Fruit fly (Drosophila melanogaster) whole organism, pupa: ENCODE results near the gene jumu.

ENCODE experiments used
- CG12605 ChIP-seq: fragments of 200-800 bp; sonication (Bioruptor generic); IDR thresholded peaks from 2 replicates; pipeline ENCODE4 v1.3.6; 2022; ENCODE audit warnings: missing biosample characterization, missing genetic modification characterization
- CG13204 ChIP-seq: fragments of 200-800 bp; sonication (Bioruptor generic); optimal IDR thresholded peaks from 2 replicates; lab custom pipeline; 2018; ENCODE audit warnings: missing biosample characterization, mild to moderate bottlenecking, missing genetic modification characterization, moderate library complexity
- CG15710 ChIP-seq: fragments of 200-800 bp; sonication (Bioruptor generic); optimal IDR thresholded peaks from 2 replicates; lab custom pipeline; 2018; ENCODE audit warnings: missing biosample characterization, mild to moderate bottlenecking, missing genetic modification characterization, moderate library complexity
- CG17806 ChIP-seq: fragments of 200-800 bp; sonication (Bioruptor generic); optimal IDR thresholded peaks from 2 replicates; lab custom pipeline; 2018; ENCODE audit warnings: missing biosample characterization, mild to moderate bottlenecking, missing genetic modification characterization, moderate library complexity
- CG32121 ChIP-seq: fragments of 200-800 bp; sonication (Bioruptor generic); IDR thresholded peaks from 2 replicates; pipeline ENCODE4 v1.3.6; 2022; ENCODE audit warnings: missing biosample characterization, missing genetic modification characterization
- CG34367 ChIP-seq: fragments of 200-800 bp; sonication (Bioruptor generic); optimal IDR thresholded peaks from 2 replicates; lab custom pipeline; 2018; ENCODE audit warnings: missing biosample characterization, mild to moderate bottlenecking, missing genetic modification characterization
- CG4496 ChIP-seq: fragments of 200-800 bp; sonication (Bioruptor generic); IDR thresholded peaks from 3 replicates; pipeline ENCODE4 v1.3.6; 2022; ENCODE audit warnings: missing biosample characterization, missing genetic modification characterization
- CG8301 ChIP-seq: fragments of 200-800 bp; sonication (Bioruptor generic); optimal IDR thresholded peaks from 2 replicates; lab custom pipeline; 2018; ENCODE audit warnings: missing biosample characterization, mild to moderate bottlenecking, missing genetic modification characterization
- D1 ChIP-seq: fragments of 200-800 bp; sonication (Bioruptor generic); optimal IDR thresholded peaks from 2 replicates; lab custom pipeline; 2018; ENCODE audit warnings: missing biosample characterization, mild to moderate bottlenecking, missing genetic modification characterization, moderate library complexity
- EcR ChIP-seq: fragments of 200-800 bp; sonication (Bioruptor generic); optimal IDR thresholded peaks from 3 replicates; lab custom pipeline; 2019; ENCODE audit warnings: missing biosample characterization, missing genetic modification characterization, mild to moderate bottlenecking, moderate library complexity, missing genetic modification reagents
- Ets98B ChIP-seq: fragments of 200-800 bp; sonication (Bioruptor generic); IDR thresholded peaks from 2 replicates; pipeline ENCODE4 v1.3.6; 2022; ENCODE audit warnings: missing biosample characterization, missing genetic modification characterization
- fd96Ca ChIP-seq: fragments of 200-800 bp; sonication (Bioruptor generic); IDR thresholded peaks from 3 replicates; pipeline ENCODE4 v1.3.6; 2022; ENCODE audit warnings: missing biosample characterization, missing genetic modification characterization
- rn ChIP-seq: fragments of 200-800 bp; sonication (Bioruptor generic); IDR thresholded peaks from 2 replicates; pipeline ENCODE4 v1.3.6; 2022; ENCODE audit warnings: missing biosample characterization, missing genetic modification characterization

- TF ChIP-seq EcR (GFP tag; lab: Kevin White, UChicago) (peak; percentile 48), rn (no peak), CG4496 (GFP tag; lab: Robert Waterston, UW) (no peak), CG15710 (tag; lab: Kevin White, UChicago) (no peak), D1 (tag; lab: Kevin White, UChicago) (no peak), Ets98B (GFP tag; lab: Robert Waterston, UW) (no peak), CG32121 (GFP tag; lab: Robert Waterston, UW) (no peak), fd96Ca (GFP tag; lab: Robert Waterston, UW) (no peak), CG13204 (GFP tag; lab: Kevin White, UChicago) (no peak), CG34367 (tag; lab: Kevin White, UChicago) (no peak), CG12605 (GFP tag; lab: Robert Waterston, UW) (no peak), CG17806 (no peak), CG8301 (tag; lab: Kevin White, UChicago) (no peak)
These were observed 43.2 kb downstream of the jumu start for dm6 chr3R:10393020-10393653.
